Worm (Caenorhabditis elegans): ENCODE data around the gene srd-68.

- TF ChIP-seq ets-7 (tag; optimal IDR thresholded peaks at IDR 0.05) (no peak), ceh-13 (GFP tag; optimal IDR thresholded peaks at IDR 0.05) (no peak), tra-4 (tag; optimal IDR thresholded peaks at IDR 0.05) (no peak), tbx-37 (GFP tag; conservative IDR thresholded peaks at IDR 0.05) (no peak)
These were observed 32.9 kb downstream of the srd-68 start, which contains the start of gene clec-33 for ce11 chrV:16869740-16870139.
